Worm (Caenorhabditis elegans): ENCODE data around the gene npr-4.

ce11 chrX:12491138-12491537 lies 60.3 kb downstream of the npr-4 start:
- TF ChIP-seq unc-62 (GFP tag; optimal IDR thresholded peaks at IDR 0.05) (no peak), skn-1 (tag; optimal IDR thresholded peaks at IDR 0.05) (no peak), peb-1 (tag; optimal IDR thresholded peaks at IDR 0.05) (no peak), gmeb-1 (tag; optimal IDR thresholded peaks at IDR 0.05) (no peak), fos-1 (tag; optimal IDR thresholded peaks at IDR 0.05) (no peak), ama-1 (optimal IDR thresholded peaks at IDR 0.05) (no peak), nhr-6 (tag; optimal IDR thresholded peaks at IDR 0.05) (no peak), unc-39 (tag; optimal IDR thresholded peaks at IDR 0.05) (no peak), lsy-2 (tag; optimal IDR thresholded peaks at IDR 0.05) (no peak), ztf-11 (tag; optimal IDR thresholded peaks at IDR 0.05) (no peak)

Data from whole organism, L2 larva.